Fruit fly (Drosophila melanogaster) whole organism, adult: ENCODE measurements around the gene Psf1.

ENCODE experiments used
- CG14711 ChIP-seq: fragments of 200-800 bp; sonication (Bioruptor generic); optimal IDR thresholded peaks from 2 replicates; lab custom pipeline; 2018; ENCODE audit warnings: missing biosample characterization, mild to moderate bottlenecking, missing genetic modification characterization, moderate library complexity
- CG1620 ChIP-seq: fragments of 200-800 bp; sonication (Bioruptor generic); optimal IDR thresholded peaks from 2 replicates; lab custom pipeline; 2016; ENCODE audit warnings: missing biosample characterization, missing genetic modification characterization

Psf1 gene

dm6 chr3L:1200357-1201051, 47.0 kb downstream of the Psf1 start, which contains the start of gene mwh:
mwh (plus strand) TSS chr3L:1200786.
- no peak for TF ChIP-seq CG1620 (GFP tag; lab: Kevin White, UChicago)
- no peak for TF ChIP-seq CG14711 (tag; lab: Kevin White, UChicago)
